Worm (Caenorhabditis elegans) whole organism, young adult: Measurements from ENCODE around the gene dcaf-1.

Source experiments
- F49E8.2 ChIP-seq: sonication (generic microtip); optimal IDR thresholded peaks from 3 replicates; lab custom pipeline; 2017; ENCODE audit warnings: missing genetic modification characterization, mild to moderate bottlenecking, missing compliant biosample characterization, antibody characterized with exemption, moderate library complexity; ENCODE audit not compliant: insufficient read depth
- F57C9.4 ChIP-seq: sonication (generic microtip); optimal IDR thresholded peaks from 2 replicates; lab custom pipeline; 2017; ENCODE audit warnings: mild to moderate bottlenecking, missing genetic modification characterization, missing compliant biosample characterization
- K11D2.4 ChIP-seq: fragments of 200-800 bp; sonication (Bioruptor generic); IDR thresholded peaks from 2 replicates; pipeline ENCODE4 v1.3.6; 2022; ENCODE audit warnings: missing genetic modification reagents, missing genetic modification characterization, missing compliant biosample characterization
- K12H6.12 ChIP-seq: fragments of 200-800 bp; sonication (Bioruptor generic); optimal IDR thresholded peaks from 2 replicates; lab custom pipeline; 2018; ENCODE audit warnings: mild to moderate bottlenecking, missing genetic modification characterization, missing compliant biosample characterization
- Y53G8AR.9 ChIP-seq: fragments of 200-800 bp; sonication (Bioruptor generic); conservative IDR thresholded peaks from 2 replicates; pipeline ENCODE4 v1.3.6; 2022; ENCODE audit warnings: missing genetic modification reagents, missing genetic modification characterization, missing compliant biosample characterization
- Y67H2A.10 ChIP-seq: fragments of 200-800 bp; sonication (Bioruptor generic); conservative IDR thresholded peaks from 2 replicates; pipeline ENCODE4 v1.3.6; 2022; ENCODE audit warnings: missing genetic modification reagents, missing genetic modification characterization, missing compliant biosample characterization
- ZK185.1 ChIP-seq: sonication (generic microtip); optimal IDR thresholded peaks from 2 replicates; lab custom pipeline; 2016; ENCODE audit warnings: mild to moderate bottlenecking, missing genetic modification characterization, missing compliant biosample characterization; ENCODE audit not compliant: poor library complexity, severe bottlenecking
- atf-7 ChIP-seq: sonication (generic microtip); optimal IDR thresholded peaks from 2 replicates; lab custom pipeline; 2017; ENCODE audit warnings: mild to moderate bottlenecking, missing genetic modification characterization, missing compliant biosample characterization
- attf-5 ChIP-seq: fragments of 200-800 bp; sonication (Bioruptor generic); optimal IDR thresholded peaks from 2 replicates; lab custom pipeline; 2018; ENCODE audit warnings: mild to moderate bottlenecking, missing genetic modification characterization, missing compliant biosample characterization
- bed-1 ChIP-seq: fragments of 200-800 bp; sonication (Bioruptor generic); IDR thresholded peaks from 2 replicates; pipeline ENCODE4 v1.3.6; 2022; ENCODE audit warnings: missing genetic modification reagents, missing genetic modification characterization, missing compliant biosample characterization
- ccch-3 ChIP-seq: fragments of 200-800 bp; sonication (Bioruptor generic); optimal IDR thresholded peaks from 2 replicates; lab custom pipeline; 2018; ENCODE audit warnings: mild to moderate bottlenecking, missing genetic modification characterization, missing compliant biosample characterization
- cebp-1 ChIP-seq, 2 experiments: fragments of 200-800 bp in 1 of 2; sonication (Bioruptor generic) in 1 of 2; sonication (generic microtip) in 1 of 2; IDR thresholded peaks in 1 of 2; optimal IDR thresholded peaks in 1 of 2; 2 replicates each; pipeline versions ENCODE4 v1.3.6 to Lab custom; 2017 to 2022; ENCODE audit warnings: missing compliant biosample characterization in 2 of 2, missing genetic modification characterization in 2 of 2, mild to moderate bottlenecking in 1 of 2, missing genetic modification reagents in 1 of 2, moderate library complexity in 1 of 2
- cebp-2 ChIP-seq: fragments of 200-800 bp; sonication (Bioruptor generic); IDR thresholded peaks from 2 replicates; pipeline ENCODE4 v1.3.6; 2022; ENCODE audit warnings: missing genetic modification characterization, missing compliant biosample characterization
- chd-7 ChIP-seq: sonication (generic microtip); optimal IDR thresholded peaks from 2 replicates; lab custom pipeline; 2016; ENCODE audit warnings: mild to moderate bottlenecking, missing genetic modification characterization, moderate library complexity, missing compliant biosample characterization
- dox-1 ChIP-seq: fragments of 200-800 bp; sonication (Bioruptor generic); IDR thresholded peaks from 2 replicates; pipeline ENCODE4 v1.3.6; 2022; ENCODE audit warnings: missing genetic modification reagents, missing genetic modification characterization, missing compliant biosample characterization
- dpff-1 ChIP-seq: sonication (generic microtip); optimal IDR thresholded peaks from 2 replicates; lab custom pipeline; 2017; ENCODE audit warnings: mild to moderate bottlenecking, missing genetic modification characterization, missing compliant biosample characterization
- egl-18 ChIP-seq: fragments of 200-800 bp; sonication (Bioruptor generic); IDR thresholded peaks from 2 replicates; pipeline ENCODE4 v1.3.6; 2022; ENCODE audit warnings: missing genetic modification reagents, missing genetic modification characterization, missing compliant biosample characterization
- egl-44 ChIP-seq: fragments of 200-800 bp; sonication (Bioruptor generic); IDR thresholded peaks from 2 replicates; pipeline ENCODE4 v1.3.6; 2022; ENCODE audit warnings: missing genetic modification reagents, missing genetic modification characterization, missing compliant biosample characterization
- fkh-3 ChIP-seq: sonication (generic microtip); optimal IDR thresholded peaks from 2 replicates; lab custom pipeline; 2016; ENCODE audit warnings: mild to moderate bottlenecking, missing genetic modification characterization, missing compliant biosample characterization
- hmg-1.2 ChIP-seq: fragments of 200-800 bp; sonication (Bioruptor generic); IDR thresholded peaks from 2 replicates; pipeline ENCODE4 v1.3.6; 2022; ENCODE audit warnings: missing genetic modification reagents, missing genetic modification characterization, missing compliant biosample characterization
- hsf-1 ChIP-seq: fragments of 200-800 bp; sonication (Bioruptor generic); IDR thresholded peaks from 2 replicates; pipeline ENCODE4 v1.3.6; 2022; ENCODE audit warnings: missing genetic modification reagents, missing genetic modification characterization, missing compliant biosample characterization
- let-607 ChIP-seq, 2 experiments: fragments of 200-800 bp in 1 of 2; sonication (Bioruptor generic) in 1 of 2; sonication (generic microtip) in 1 of 2; optimal IDR thresholded peaks; 2 replicates each; lab custom pipeline; 2016 to 2018; ENCODE audit warnings: mild to moderate bottlenecking in 2 of 2, missing compliant biosample characterization in 2 of 2, missing genetic modification characterization in 2 of 2, moderate library complexity in 2 of 2, missing genotype in 1 of 2
- lin-35 ChIP-seq, 3 experiments: fragments of 150-350 bp in 2 of 3; sonication (generic microtip) in 1 of 3; optimal IDR thresholded peaks; 2 replicates each; lab custom pipeline; 2014 to 2018; ENCODE audit warnings: missing biosample characterization in 3 of 3, missing genetic modification characterization in 3 of 3, missing genetic modification reagents in 3 of 3
- lin-40 ChIP-seq: sonication (generic microtip); optimal IDR thresholded peaks from 2 replicates; lab custom pipeline; 2016; ENCODE audit warnings: missing genetic modification characterization, mild to moderate bottlenecking, missing compliant biosample characterization, missing genotype, missing genetic modification reagents
- madf-10 ChIP-seq: sonication (generic microtip); optimal IDR thresholded peaks from 2 replicates; lab custom pipeline; 2016; ENCODE audit warnings: mild to moderate bottlenecking, missing genetic modification characterization, missing compliant biosample characterization
- mcd-1 ChIP-seq: fragments of 200-800 bp; sonication (Bioruptor generic); IDR thresholded peaks from 2 replicates; pipeline ENCODE4 v1.3.6; 2022; ENCODE audit warnings: missing genetic modification reagents, missing genetic modification characterization, missing compliant biosample characterization
- nfyb-1 ChIP-seq: fragments of 200-800 bp; sonication (Bioruptor generic); IDR thresholded peaks from 2 replicates; pipeline ENCODE4 v1.3.6; 2022; ENCODE audit warnings: missing genetic modification reagents, missing genetic modification characterization, missing compliant biosample characterization
- nhr-80 ChIP-seq: sonication (generic microtip); optimal IDR thresholded peaks from 2 replicates; lab custom pipeline; 2016; ENCODE audit warnings: missing genetic modification characterization, missing compliant biosample characterization
- pbrm-1 ChIP-seq: fragments of 200-800 bp; sonication (Bioruptor generic); IDR thresholded peaks from 2 replicates; pipeline ENCODE4 v1.3.6; 2022; ENCODE audit warnings: missing genetic modification reagents, missing genetic modification characterization, missing compliant biosample characterization
- pha-4 ChIP-seq: fragments of 150-350 bp; sonication (generic microtip); optimal IDR thresholded peaks from 2 replicates; lab custom pipeline; 2014; ENCODE audit warnings: missing biosample characterization, missing genetic modification reagents, missing genetic modification characterization
- snpc-1.3 ChIP-seq: sonication (generic microtip); optimal IDR thresholded peaks from 2 replicates; lab custom pipeline; 2017; ENCODE audit warnings: missing genetic modification characterization, mild to moderate bottlenecking, missing compliant biosample characterization, antibody characterized with exemption, moderate library complexity, missing genotype, missing genetic modification reagents; ENCODE audit not compliant: insufficient read depth
- snpc-4 ChIP-seq, 5 experiments: fragments of 150-350 bp in 1 of 5; sonication (generic microtip) in 4 of 5; optimal IDR thresholded peaks; 2 replicates each; lab custom pipeline; 2014 to 2018; ENCODE audit warnings: missing genetic modification characterization in 5 of 5, missing biosample characterization in 3 of 5, antibody characterized with exemption in 2 of 5, mild to moderate bottlenecking in 2 of 5, missing compliant biosample characterization in 2 of 5, missing genotype in 2 of 5, moderate library complexity in 2 of 5, missing genetic modification reagents in 1 of 5
- somi-1 ChIP-seq: fragments of 200-800 bp; sonication (Bioruptor generic); optimal IDR thresholded peaks from 2 replicates; lab custom pipeline; 2018; ENCODE audit warnings: mild to moderate bottlenecking, missing genetic modification characterization, missing compliant biosample characterization
- tbp1 ChIP-seq: fragments of 200-800 bp; sonication (Bioruptor generic); optimal IDR thresholded peaks from 2 replicates; lab custom pipeline; 2018; ENCODE audit warnings: mild to moderate bottlenecking, missing genetic modification characterization, missing compliant biosample characterization
- tbx-9 ChIP-seq: sonication (generic microtip); optimal IDR thresholded peaks from 2 replicates; lab custom pipeline; 2016; ENCODE audit warnings: borderline replicate concordance, missing genetic modification characterization, inconsistent platforms, missing compliant biosample characterization
- xnd-1 ChIP-seq: sonication (generic microtip); optimal IDR thresholded peaks from 2 replicates; lab custom pipeline; 2016; ENCODE audit warnings: missing genotype, missing genetic modification reagents, missing genetic modification characterization, missing compliant biosample characterization
- zfh-2 ChIP-seq: fragments of 200-800 bp; sonication (Bioruptor generic); conservative IDR thresholded peaks from 2 replicates; pipeline ENCODE4 v1.3.6; 2022; ENCODE audit warnings: missing genetic modification reagents, missing genetic modification characterization, missing compliant biosample characterization
- zim-3 ChIP-seq: sonication (generic microtip); optimal IDR thresholded peaks from 2 replicates; lab custom pipeline; 2017; ENCODE audit warnings: mild to moderate bottlenecking, missing genetic modification characterization, moderate library complexity, missing compliant biosample characterization
- ztf-18 ChIP-seq: sonication (generic microtip); optimal IDR thresholded peaks from 2 replicates; lab custom pipeline; 2016; ENCODE audit warnings: missing genotype, mild to moderate bottlenecking, missing genetic modification characterization, missing compliant biosample characterization
- ztf-26 ChIP-seq: sonication (generic microtip); optimal IDR thresholded peaks from 2 replicates; lab custom pipeline; 2017; ENCODE audit warnings: missing genetic modification characterization, missing compliant biosample characterization
- ztf-28 ChIP-seq: fragments of 200-800 bp; sonication (Bioruptor generic); IDR thresholded peaks from 2 replicates; pipeline ENCODE4 v1.3.6; 2022; ENCODE audit warnings: missing genetic modification reagents, missing genetic modification characterization, missing compliant biosample characterization

dcaf-1 gene

ce11 chrIV:9718396-9718795 lies 11.9 kb upstream of the dcaf-1 start:
- peak; percentile 35; the same call in 1 of the 2 replicates for TF ChIP-seq pbrm-1 (GFP tag; lab: Robert Waterston, UW)
- no peak for TF ChIP-seq egl-18 (GFP tag; lab: Robert Waterston, UW)
- no peak for TF ChIP-seq pha-4 (tag; lab: Kevin White, UChicago)
- peak in 1 of 3 experiments; percentile 49 for TF ChIP-seq lin-35 (GFP tag; optimal IDR thresholded peaks at IDR 0.05; lab: Kevin White, UChicago)
- no peak for TF ChIP-seq cebp-1 (GFP tag; IDR thresholded peaks at IDR 0.05; lab: Robert Waterston, UW)
- TF ChIP-seq cebp-1 (tag; optimal IDR thresholded peaks at IDR 0.05; lab: Kevin White, UChicago), result no peak
- peak; percentile 35; the same call in 1 of the 2 replicates for TF ChIP-seq K11D2.4 (GFP tag; lab: Robert Waterston, UW)
- TF ChIP-seq zim-3 (tag; lab: Kevin White, UChicago), result no peak
- TF ChIP-seq mcd-1 (GFP tag; lab: Robert Waterston, UW), result peak; percentile 43; the same call in 1 of the 2 replicates
- TF ChIP-seq Y53G8AR.9 (GFP tag; lab: Robert Waterston, UW), result 0 out of 2 replicates have a peak, but pooled peaks have one; percentile 22
- peak; percentile 17 for TF ChIP-seq somi-1 (GFP tag; lab: Kevin White, UChicago)
- no peak for TF ChIP-seq cebp-2 (GFP tag; lab: Robert Waterston, UW)
- TF ChIP-seq snpc-1.3 (tag; lab: Kevin White, UChicago), result no peak
- no peak for TF ChIP-seq snpc-4 (GFP tag; optimal IDR thresholded peaks at IDR 0.05; lab: Kevin White, UChicago)
- peak in 3 of 4 experiments; percentile 19 to 23 (median 21) for TF ChIP-seq snpc-4 (tag; optimal IDR thresholded peaks at IDR 0.05; lab: Kevin White, UChicago)
- TF ChIP-seq K12H6.12, result peak; percentile 67
- no peak for TF ChIP-seq bed-1 (GFP tag; lab: Robert Waterston, UW)
- peak; percentile 9 for TF ChIP-seq ztf-18 (tag; lab: Kevin White, UChicago)
- TF ChIP-seq Y67H2A.10 (GFP tag; lab: Robert Waterston, UW), result no peak
- TF ChIP-seq tbp1, result peak; percentile 18
- no peak for TF ChIP-seq egl-44
- 0 out of 2 replicates have a peak, but pooled peaks have one; percentile 36 for TF ChIP-seq nfyb-1 (GFP tag; lab: Robert Waterston, UW)
- TF ChIP-seq let-607 (tag; optimal IDR thresholded peaks at IDR 0.05; lab: Kevin White, UChicago), result no peak
- peak; percentile 76 for TF ChIP-seq lin-40 (tag; lab: Kevin White, UChicago)
- TF ChIP-seq madf-10 (tag; lab: Kevin White, UChicago), result peak; percentile 97
- TF ChIP-seq chd-7, result peak; percentile 5
- no peak for TF ChIP-seq hsf-1 (GFP tag; lab: Robert Waterston, UW)
- peak; percentile 18 for TF ChIP-seq atf-7 (tag; lab: Kevin White, UChicago)
- no peak for TF ChIP-seq xnd-1 (tag; lab: Kevin White, UChicago)
- TF ChIP-seq attf-5 (GFP tag; lab: Kevin White, UChicago), result peak; percentile 74
- TF ChIP-seq hmg-1.2, result peak; percentile 70; the same call in 1 of the 2 replicates
- TF ChIP-seq zfh-2, result no peak
- peak; percentile 94 for TF ChIP-seq nhr-80 (tag; lab: Kevin White, UChicago)

- no peak for TF ChIP-seq fkh-3
- TF ChIP-seq ZK185.1 (tag; lab: Kevin White, UChicago), result no peak
- no peak for TF ChIP-seq ztf-28
- TF ChIP-seq ztf-26 (tag; lab: Kevin White, UChicago), result no peak
- no peak for TF ChIP-seq ccch-3
- TF ChIP-seq nhr-80 (tag; lab: Kevin White, UChicago), result no peak
- TF ChIP-seq tbx-9, result no peak
- no peak for TF ChIP-seq Y67H2A.10 (GFP tag; lab: Robert Waterston, UW)
- no peak for TF ChIP-seq F57C9.4 (tag; lab: Kevin White, UChicago)
- TF ChIP-seq dox-1 (GFP tag; lab: Robert Waterston, UW), result no peak
- no peak for TF ChIP-seq mcd-1 (GFP tag; lab: Robert Waterston, UW)
- TF ChIP-seq atf-7 (tag; lab: Kevin White, UChicago), result no peak
- TF ChIP-seq let-607 (tag; optimal IDR thresholded peaks at IDR 0.05; lab: Kevin White, UChicago), result no peak
- no peak for TF ChIP-seq F49E8.2 (tag; lab: Kevin White, UChicago)
- TF ChIP-seq dpff-1, result no peak
Measured at ce11 chrIV:9717844-9718243, 11.3 kb upstream of the dcaf-1 start.
